Fruit fly (Drosophila melanogaster) whole organism, embryonic: ENCODE results near the gene CG13640.

Source experiments
- Blimp-1 ChIP-seq: fragments of 200-800 bp; sonication (Bioruptor generic); optimal IDR thresholded peaks from 3 replicates; lab custom pipeline; 2018; ENCODE audit warnings: missing biosample characterization, missing genetic modification characterization, mild to moderate bottlenecking, moderate library complexity, missing genetic modification reagents
- CG10543 ChIP-seq: fragments of 200-800 bp; sonication (Bioruptor generic); optimal IDR thresholded peaks from 3 replicates; lab custom pipeline; 2017; ENCODE audit warnings: missing biosample characterization, mild to moderate bottlenecking, missing genetic modification characterization, moderate library complexity
- CG12659 ChIP-seq: fragments of 200-800 bp; sonication (Bioruptor generic); optimal IDR thresholded peaks from 3 replicates; lab custom pipeline; 2017; ENCODE audit warnings: mild to moderate bottlenecking, missing biosample characterization, missing genetic modification reagents, missing genetic modification characterization
- CG3995 ChIP-seq: fragments of 200-800 bp; sonication (Bioruptor generic); optimal IDR thresholded peaks from 3 replicates; lab custom pipeline; 2016; ENCODE audit warnings: missing biosample characterization, missing genetic modification characterization
- Pdp1 ChIP-seq, 2 experiments: fragments of 200-800 bp; sonication (Bioruptor generic); optimal IDR thresholded peaks; 3 replicates each; lab custom pipeline; 2016; ENCODE audit warnings: missing biosample characterization in 2 of 2, missing genetic modification characterization in 2 of 2, mild to moderate bottlenecking in 1 of 2, moderate library complexity in 1 of 2
- dimm ChIP-seq: fragments of 200-800 bp; sonication (Bioruptor generic); IDR thresholded peaks from 2 replicates; pipeline ENCODE4 v1.3.6; 2022; ENCODE audit warnings: missing biosample characterization, missing genetic modification characterization
- exex ChIP-seq: fragments of 200-800 bp; sonication (Bioruptor generic); optimal IDR thresholded peaks from 4 replicates; lab custom pipeline; 2018; ENCODE audit warnings: missing biosample characterization, mild to moderate bottlenecking, missing genetic modification characterization, moderate library complexity
- gcm2 ChIP-seq: fragments of 200-800 bp; sonication (Bioruptor generic); optimal IDR thresholded peaks from 2 replicates; lab custom pipeline; 2016; ENCODE audit warnings: missing biosample characterization, missing genetic modification characterization
- hkb ChIP-seq, 2 experiments: fragments of 200-800 bp in 1 of 2; fragments of >200 bp in 1 of 2; sonication (Bioruptor generic) in 1 of 2; IDR thresholded peaks in 1 of 2; optimal IDR thresholded peaks in 1 of 2; 2 replicates each; pipeline versions ENCODE4 v1.3.6 to Lab custom; 2017 to 2022; ENCODE audit warnings: missing biosample characterization in 1 of 2, missing genetic modification characterization in 1 of 2
- ind ChIP-seq: fragments of 200-800 bp; sonication (Bioruptor generic); optimal IDR thresholded peaks from 3 replicates; lab custom pipeline; 2016; ENCODE audit warnings: missing biosample characterization, missing genetic modification characterization
- kah ChIP-seq: fragments of 200-800 bp; sonication (Bioruptor generic); optimal IDR thresholded peaks from 2 replicates; lab custom pipeline; 2018; ENCODE audit warnings: missing biosample characterization, mild to moderate bottlenecking, missing genetic modification characterization
- kni ChIP-seq: fragments of 200-800 bp; sonication (Bioruptor generic); optimal IDR thresholded peaks from 3 replicates; lab custom pipeline; 2017; ENCODE audit warnings: mild to moderate bottlenecking, missing biosample characterization, missing genetic modification reagents, missing genetic modification characterization
- twi ChIP-seq: fragments of 200-800 bp; optimal IDR thresholded peaks from 2 replicates; lab custom pipeline; 2019; ENCODE audit warnings: missing biosample characterization, mild to moderate bottlenecking, missing genetic modification characterization, moderate library complexity

The CG13640 gene

DNA sequence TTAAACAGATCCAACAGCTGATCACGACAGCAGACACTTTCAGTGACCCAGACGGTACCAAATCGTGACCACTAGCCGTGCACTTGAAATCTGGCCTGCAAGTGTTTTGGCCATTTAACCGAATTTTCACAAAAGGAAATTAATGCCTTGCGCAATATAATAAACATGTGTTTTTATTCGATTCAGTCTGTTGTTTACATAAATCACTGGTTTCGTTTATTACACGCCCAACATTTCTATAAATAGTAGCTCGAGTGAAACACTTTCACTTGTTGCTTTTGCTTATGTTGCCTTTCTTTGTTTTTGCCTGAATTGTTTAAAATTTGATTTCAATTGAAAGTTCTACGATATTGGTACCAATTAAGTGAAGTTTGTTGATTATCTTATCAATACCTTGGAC is 49.6 kb downstream of the CG13640 start:
- peak; percentile 55 for TF ChIP-seq twi (tag; lab: Kevin White, UChicago)
- no peak for TF ChIP-seq gcm2 (GFP tag; lab: Kevin White, UChicago)
- TF ChIP-seq hkb (optimal IDR thresholded peaks at IDR 0.05; lab: Kevin White, UChicago): no peak
- TF ChIP-seq hkb (GFP tag; IDR thresholded peaks at IDR 0.05; lab: Robert Waterston, UW): no peak
- peak; percentile 70 for TF ChIP-seq Blimp-1 (GFP tag; lab: Kevin White, UChicago)
- TF ChIP-seq kni: peak; percentile 63
- TF ChIP-seq CG10543 (GFP tag; lab: Kevin White, UChicago): no peak
- TF ChIP-seq dimm (GFP tag; lab: Robert Waterston, UW): no peak
- peak; percentile 40 for TF ChIP-seq CG3995 (GFP tag; lab: Kevin White, UChicago)
- no peak for TF ChIP-seq ind (GFP tag; lab: Kevin White, UChicago)
- TF ChIP-seq exex (tag; lab: Kevin White, UChicago): peak; percentile 37
- TF ChIP-seq Pdp1 (GFP tag; optimal IDR thresholded peaks at IDR 0.05; lab: Kevin White, UChicago): peak in 1 of 2 experiments; percentile 51
- no peak for TF ChIP-seq CG12659 (GFP tag; lab: Kevin White, UChicago)
- TF ChIP-seq kah (GFP tag; lab: Kevin White, UChicago): peak; percentile 77
